Worm (Caenorhabditis elegans) whole organism, L4 larva: ENCODE measurements around the gene W01F3.2.

Source experiments
- F26F4.8 ChIP-seq: fragments of 200-800 bp; sonication (Bioruptor generic); conservative IDR thresholded peaks from 2 replicates; pipeline ENCODE4 v1.3.6; 2022; ENCODE audit warnings: missing genetic modification characterization, missing compliant biosample characterization
- F37D6.2 ChIP-seq: sonication (generic microtip); optimal IDR thresholded peaks from 2 replicates; lab custom pipeline; 2016; ENCODE audit warnings: mild to moderate bottlenecking, missing genetic modification characterization, missing compliant biosample characterization
- F49E8.2 ChIP-seq: sonication (generic microtip); optimal IDR thresholded peaks from 2 replicates; lab custom pipeline; 2016; ENCODE audit warnings: missing compliant biosample characterization, mild to moderate bottlenecking, missing genetic modification characterization, borderline replicate concordance
- T20F7.1 ChIP-seq: fragments of 200-800 bp; sonication (Bioruptor generic); optimal IDR thresholded peaks from 2 replicates; lab custom pipeline; 2018; ENCODE audit warnings: mild to moderate bottlenecking, missing genetic modification characterization, missing compliant biosample characterization
- Y5F2A.4 ChIP-seq: fragments of 200-800 bp; sonication (Bioruptor generic); optimal IDR thresholded peaks from 2 replicates; lab custom pipeline; 2018; ENCODE audit warnings: mild to moderate bottlenecking, missing genetic modification characterization, missing compliant biosample characterization
- ZK337.2 ChIP-seq: fragments of 200-800 bp; sonication (Bioruptor generic); IDR thresholded peaks from 2 replicates; pipeline ENCODE4 v1.3.6; 2022; ENCODE audit warnings: missing genetic modification reagents, missing genetic modification characterization, missing compliant biosample characterization
- aha-1 ChIP-seq: fragments of 150-350 bp; peaks from one replicate; lab custom pipeline; 2014; ENCODE audit warnings: missing biosample characterization, missing genetic modification characterization
- ama-1 ChIP-seq: fragments of 150-350 bp; optimal IDR thresholded peaks from 2 replicates; lab custom pipeline; 2014; ENCODE audit warnings: inconsistent platforms, mixed read lengths
- ceh-20 ChIP-seq: fragments of 200-800 bp; sonication (Bioruptor generic); IDR thresholded peaks from 2 replicates; pipeline ENCODE4 v1.3.6; 2022; ENCODE audit warnings: missing genetic modification reagents, missing genetic modification characterization, missing compliant biosample characterization
- ceh-44 ChIP-seq: fragments of 200-800 bp; sonication (Bioruptor generic); IDR thresholded peaks from 2 replicates; pipeline ENCODE4 v1.3.6; 2022; ENCODE audit warnings: missing genetic modification reagents, missing genetic modification characterization, missing compliant biosample characterization
- ceh-62 ChIP-seq: sonication (generic microtip); optimal IDR thresholded peaks from 2 replicates; lab custom pipeline; 2017; ENCODE audit warnings: missing biosample characterization, missing genetic modification characterization
- ceh-82 ChIP-seq: sonication (generic microtip); optimal IDR thresholded peaks from 2 replicates; lab custom pipeline; 2017; ENCODE audit warnings: missing biosample characterization, missing genetic modification characterization
- cey-2 ChIP-seq: sonication (generic microtip); optimal IDR thresholded peaks from 3 replicates; lab custom pipeline; 2017; ENCODE audit warnings: missing genetic modification characterization, mild to moderate bottlenecking, missing compliant biosample characterization, antibody characterized with exemption, borderline replicate concordance; ENCODE audit not compliant: insufficient read depth
- ctbp-1 ChIP-seq: fragments of 200-800 bp; sonication (Bioruptor generic); IDR thresholded peaks from 2 replicates; pipeline ENCODE4 v1.3.6; 2022; ENCODE audit warnings: missing genetic modification reagents, missing genetic modification characterization, missing compliant biosample characterization
- daf-8 ChIP-seq: fragments of 200-800 bp; sonication (Bioruptor generic); IDR thresholded peaks from 2 replicates; pipeline ENCODE4 v1.3.6; 2022; ENCODE audit warnings: missing genetic modification characterization, missing compliant biosample characterization
- dmd-6 ChIP-seq: fragments of 200-800 bp; sonication (Bioruptor generic); IDR thresholded peaks from 2 replicates; pipeline ENCODE4 v1.3.6; 2022; ENCODE audit warnings: missing genetic modification reagents, missing genetic modification characterization, missing compliant biosample characterization
- dmd-9 ChIP-seq: fragments of 200-800 bp; sonication (Bioruptor generic); IDR thresholded peaks from 2 replicates; pipeline ENCODE4 v1.3.6; 2022; ENCODE audit warnings: missing genetic modification reagents, missing genetic modification characterization, missing compliant biosample characterization
- dpl-1 ChIP-seq: fragments of 150-350 bp; optimal IDR thresholded peaks from 2 replicates; lab custom pipeline; 2014; ENCODE audit warnings: missing biosample characterization, missing genetic modification reagents, missing genetic modification characterization
- duxl-1 ChIP-seq: sonication (generic microtip); optimal IDR thresholded peaks from 2 replicates; lab custom pipeline; 2016; ENCODE audit warnings: mild to moderate bottlenecking, missing genetic modification characterization, moderate library complexity, missing compliant biosample characterization; ENCODE audit not compliant: poor library complexity
- dve-1 ChIP-seq: sonication (generic microtip); optimal IDR thresholded peaks from 2 replicates; lab custom pipeline; 2017; ENCODE audit warnings: antibody characterized with exemption, mild to moderate bottlenecking, missing genetic modification characterization, missing compliant biosample characterization; ENCODE audit not compliant: insufficient read depth
- egl-27 ChIP-seq: sonication (generic microtip); optimal IDR thresholded peaks from 3 replicates; lab custom pipeline; 2017; ENCODE audit warnings: missing biosample characterization, missing genetic modification reagents, missing genetic modification characterization
- egl-43 ChIP-seq: fragments of 200-800 bp; sonication (Bioruptor generic); IDR thresholded peaks from 2 replicates; pipeline ENCODE4 v1.3.6; 2022; ENCODE audit warnings: missing genetic modification reagents, missing genetic modification characterization, missing compliant biosample characterization
- gei-8 ChIP-seq: fragments of 200-800 bp; sonication (Bioruptor generic); optimal IDR thresholded peaks from 2 replicates; lab custom pipeline; 2018; ENCODE audit warnings: mild to moderate bottlenecking, missing genetic modification characterization, missing compliant biosample characterization
- hif-1 ChIP-seq, 2 experiments: sonication (generic microtip); optimal IDR thresholded peaks; 2 replicates each; lab custom pipeline; 2016 to 2017; ENCODE audit warnings: missing compliant biosample characterization in 2 of 2, missing genetic modification characterization in 2 of 2, missing genetic modification reagents in 2 of 2, missing genotype in 2 of 2, mild to moderate bottlenecking in 1 of 2
- hlh-11 ChIP-seq: fragments of 200-800 bp; sonication (Bioruptor generic); optimal IDR thresholded peaks from 2 replicates; lab custom pipeline; 2018; ENCODE audit warnings: mild to moderate bottlenecking, missing genetic modification characterization, missing compliant biosample characterization
- hlh-30 ChIP-seq: sonication (generic microtip); optimal IDR thresholded peaks from 2 replicates; lab custom pipeline; 2017; ENCODE audit warnings: antibody characterized with exemption, mild to moderate bottlenecking, missing genetic modification characterization, missing compliant biosample characterization; ENCODE audit not compliant: insufficient read depth
- hmg-1.1 ChIP-seq: fragments of 200-800 bp; sonication (Bioruptor generic); IDR thresholded peaks from 2 replicates; pipeline ENCODE4 v1.3.6; 2022; ENCODE audit warnings: missing genetic modification reagents, missing genetic modification characterization, missing compliant biosample characterization
- jun-1 ChIP-seq: fragments of 150-350 bp; optimal IDR thresholded peaks from 2 replicates; lab custom pipeline; 2014; ENCODE audit warnings: missing biosample characterization, missing genetic modification reagents, missing genetic modification characterization
- lim-7 ChIP-seq: fragments of 200-800 bp; sonication (Bioruptor generic); IDR thresholded peaks from 2 replicates; pipeline ENCODE4 v1.3.6; 2022; ENCODE audit warnings: missing genetic modification characterization, missing compliant biosample characterization
- lin-1 ChIP-seq: fragments of 200-800 bp; sonication (Bioruptor generic); IDR thresholded peaks from 2 replicates; pipeline ENCODE4 v1.3.6; 2022; ENCODE audit warnings: missing genetic modification reagents, missing genetic modification characterization, missing compliant biosample characterization
- lir-3 ChIP-seq: sonication (generic microtip); optimal IDR thresholded peaks from 2 replicates; lab custom pipeline; 2016; ENCODE audit warnings: mild to moderate bottlenecking, missing genetic modification characterization, missing compliant biosample characterization
- lsy-2 ChIP-seq, 2 experiments: fragments of 150-350 bp in 1 of 2; sonication (generic microtip) in 1 of 2; optimal IDR thresholded peaks; 2 replicates each; lab custom pipeline; 2014 to 2017; ENCODE audit warnings: missing biosample characterization in 2 of 2, missing genetic modification characterization in 2 of 2
- madf-5 ChIP-seq, 2 experiments: fragments of 200-800 bp; sonication (Bioruptor generic); IDR thresholded peaks; 2 replicates each; pipeline ENCODE4 v1.3.6; 2022; ENCODE audit warnings: missing compliant biosample characterization in 2 of 2, missing genetic modification characterization in 2 of 2
- madf-9 ChIP-seq: fragments of 200-800 bp; sonication (Bioruptor generic); conservative IDR thresholded peaks from 2 replicates; pipeline ENCODE4 v1.3.6; 2022; ENCODE audit warnings: missing genetic modification reagents, missing genetic modification characterization, missing compliant biosample characterization
- mdl-1 ChIP-seq, 2 experiments: fragments of 150-350 bp in 1 of 2; sonication (generic microtip) in 1 of 2; optimal IDR thresholded peaks; 2 replicates each; lab custom pipeline; 2014 to 2017; ENCODE audit warnings: missing biosample characterization in 2 of 2, missing genetic modification characterization in 2 of 2
- mep-1 ChIP-seq: fragments of 150-350 bp; sonication (generic microtip); optimal IDR thresholded peaks from 3 replicates; lab custom pipeline; 2014; ENCODE audit warnings: missing biosample characterization, missing genetic modification characterization
- mes-2 ChIP-seq: sonication (generic microtip); optimal IDR thresholded peaks from 2 replicates; lab custom pipeline; 2016; ENCODE audit warnings: missing genotype, mild to moderate bottlenecking, missing genetic modification characterization, missing compliant biosample characterization; ENCODE audit not compliant: poor library complexity, severe bottlenecking
- nhr-111 ChIP-seq: fragments of 200-800 bp; sonication (Bioruptor generic); optimal IDR thresholded peaks from 2 replicates; lab custom pipeline; 2018; ENCODE audit warnings: mild to moderate bottlenecking, missing genetic modification characterization, missing compliant biosample characterization
- nhr-25 ChIP-seq: sonication (generic microtip); optimal IDR thresholded peaks from 2 replicates; lab custom pipeline; 2017; ENCODE audit warnings: missing genetic modification characterization, mild to moderate bottlenecking, missing compliant biosample characterization, antibody characterized with exemption, moderate library complexity, borderline replicate concordance; ENCODE audit not compliant: insufficient read depth
- nhr-41 ChIP-seq: fragments of 200-800 bp; sonication (Bioruptor generic); IDR thresholded peaks from 2 replicates; pipeline ENCODE4 v1.3.6; 2022; ENCODE audit warnings: missing genetic modification reagents, missing genetic modification characterization, missing compliant biosample characterization
- nhr-76 ChIP-seq: fragments of 150-350 bp; optimal IDR thresholded peaks from 2 replicates; lab custom pipeline; 2014; ENCODE audit warnings: missing biosample characterization, missing genetic modification characterization
- nhr-77 ChIP-seq: fragments of 150-350 bp; optimal IDR thresholded peaks from 2 replicates; lab custom pipeline; 2014; ENCODE audit warnings: missing biosample characterization, missing genetic modification characterization
- snpc-1.2 ChIP-seq: fragments of 200-800 bp; sonication (Bioruptor generic); IDR thresholded peaks from 2 replicates; pipeline ENCODE4 v1.3.6; 2022; ENCODE audit warnings: missing genetic modification reagents, missing genetic modification characterization, missing compliant biosample characterization
- snpc-4 ChIP-seq: fragments of 150-350 bp; optimal IDR thresholded peaks from 2 replicates; lab custom pipeline; 2014; ENCODE audit warnings: missing biosample characterization, missing genetic modification characterization
- spr-1 ChIP-seq: sonication (generic microtip); optimal IDR thresholded peaks from 2 replicates; lab custom pipeline; 2016; ENCODE audit warnings: mild to moderate bottlenecking, missing genetic modification characterization, missing compliant biosample characterization
- spr-3 ChIP-seq: fragments of 200-800 bp; sonication (Bioruptor generic); optimal IDR thresholded peaks from 2 replicates; lab custom pipeline; 2018; ENCODE audit warnings: mild to moderate bottlenecking, missing genetic modification characterization, missing compliant biosample characterization
- tag-97 ChIP-seq: fragments of 200-800 bp; sonication (Bioruptor generic); IDR thresholded peaks from 2 replicates; pipeline ENCODE4 v1.3.6; 2022; ENCODE audit warnings: missing genetic modification characterization, missing compliant biosample characterization
- unc-130 ChIP-seq: sonication (generic microtip); optimal IDR thresholded peaks from 2 replicates; lab custom pipeline; 2016; ENCODE audit warnings: missing genetic modification reagents, missing genetic modification characterization, missing compliant biosample characterization
- zfp-3 ChIP-seq: fragments of 200-800 bp; sonication (Bioruptor generic); conservative IDR thresholded peaks from 2 replicates; pipeline ENCODE4 v1.3.6; 2022; ENCODE audit warnings: missing genetic modification reagents, missing genetic modification characterization, missing compliant biosample characterization
- ztf-11 ChIP-seq: fragments of 150-350 bp; optimal IDR thresholded peaks from 2 replicates; lab custom pipeline; 2014; ENCODE audit warnings: missing biosample characterization, missing genetic modification characterization

W01F3.2 gene

DNA sequence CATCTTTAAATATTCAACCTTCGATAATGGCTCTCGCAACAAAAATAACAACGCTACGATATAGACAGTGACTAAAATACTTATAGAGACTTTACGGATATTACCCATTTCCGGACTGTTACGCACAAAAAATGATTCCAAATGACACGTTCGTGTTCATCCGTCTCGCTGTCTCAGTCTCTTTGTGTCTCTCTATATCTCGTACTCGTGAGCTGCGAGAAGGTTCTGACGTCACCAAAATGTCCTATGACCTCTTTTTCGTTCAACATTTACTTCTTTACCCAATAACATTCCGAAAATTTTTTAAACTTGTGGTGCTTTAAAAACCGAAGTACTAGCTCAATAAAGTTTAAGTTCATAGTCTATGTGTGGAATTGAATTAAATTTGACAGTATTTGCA, 50.0 kb downstream of the W01F3.2 start:
- TF ChIP-seq dmd-6 (no peak), snpc-4 (tag; lab: Kevin White, UChicago) (no peak), ZK337.2 (GFP tag; lab: Robert Waterston, UW) (no peak), dmd-9 (GFP tag; lab: Robert Waterston, UW) (no peak), nhr-25 (tag; lab: Kevin White, UChicago) (no peak), hmg-1.1 (peak; percentile 23; the same call in 1 of the 2 replicates), aha-1 (peak; percentile 99), dpl-1 (no peak), nhr-76 (tag; lab: Kevin White, UChicago) (no peak), hlh-30 (tag; lab: Kevin White, UChicago) (peak; percentile 79), mep-1 (tag; lab: Kevin White, UChicago) (no peak), jun-1 (tag; lab: Kevin White, UChicago) (no peak), madf-9 (GFP tag; lab: Robert Waterston, UW) (no peak), snpc-1.2 (GFP tag; lab: Robert Waterston, UW) (no peak), lsy-2 (tag; optimal IDR thresholded peaks at IDR 0.05; lab: Kevin White, UChicago) (peak in 1 of 2 experiments; percentile 32), hif-1 (tag; optimal IDR thresholded peaks at IDR 0.05; lab: Kevin White, UChicago) (peak in 1 of 2 experiments; percentile 95), daf-8 (no peak), F37D6.2 (no peak), egl-43 (GFP tag; lab: Robert Waterston, UW) (no peak), ceh-82 (tag; lab: Kevin White, UChicago) (no peak), T20F7.1 (no peak), spr-3 (GFP tag; lab: Kevin White, UChicago) (no peak), ctbp-1 (GFP tag; lab: Robert Waterston, UW) (no peak), madf-5 (GFP tag; IDR thresholded peaks at IDR 0.05; lab: Robert Waterston, UW) (no peak), hlh-11 (peak; percentile 34), F49E8.2 (tag; lab: Kevin White, UChicago) (no peak), ztf-11 (tag; lab: Kevin White, UChicago) (no peak), Y5F2A.4 (GFP tag; lab: Kevin White, UChicago) (no peak), ceh-20 (GFP tag; lab: Robert Waterston, UW) (no peak), zfp-3 (no peak), duxl-1 (no peak), ceh-44 (GFP tag; lab: Robert Waterston, UW) (no peak), F26F4.8 (GFP tag; lab: Robert Waterston, UW) (no peak), nhr-41 (GFP tag; lab: Robert Waterston, UW) (no peak), nhr-111 (GFP tag; lab: Kevin White, UChicago) (no peak)
- TF ChIP-seq, all 104 proteins: peak for 6

ce11 chrV:20710642-20711041, 50.5 kb downstream of the W01F3.2 start:
- TF ChIP-seq aha-1 (peak; percentile 81), nhr-77 (tag; lab: Kevin White, UChicago) (no peak), snpc-4 (tag; lab: Kevin White, UChicago) (no peak), F49E8.2 (tag; lab: Kevin White, UChicago) (no peak), dve-1 (tag; lab: Kevin White, UChicago) (peak; percentile 22), ctbp-1 (GFP tag; lab: Robert Waterston, UW) (no peak), duxl-1 (no peak), gei-8 (no peak), hlh-30 (tag; lab: Kevin White, UChicago) (peak; percentile 71), tag-97 (GFP tag; lab: Robert Waterston, UW) (no peak), mdl-1 (tag; optimal IDR thresholded peaks at IDR 0.05; lab: Kevin White, UChicago) (peak in 1 of 2 experiments; percentile 61), mes-2 (tag; lab: Kevin White, UChicago) (no peak), nhr-111 (GFP tag; lab: Kevin White, UChicago) (no peak), egl-27 (tag; lab: Kevin White, UChicago) (no peak), ceh-82 (tag; lab: Kevin White, UChicago) (no peak), spr-1 (tag; lab: Kevin White, UChicago) (no peak), lin-1 (GFP tag; lab: Robert Waterston, UW) (no peak), cey-2 (no peak), ama-1 (no peak), ceh-62 (no peak), lir-3 (tag; lab: Kevin White, UChicago) (no peak), unc-130 (GFP tag; lab: Kevin White, UChicago) (no peak), lim-7 (GFP tag; lab: Robert Waterston, UW) (no peak)
